Worm (Caenorhabditis elegans) whole organism, L4 larva: Measurements from ENCODE around the gene tag-89.

Source experiments
- F26F4.8 ChIP-seq: fragments of 200-800 bp; sonication (Bioruptor generic); conservative IDR thresholded peaks from 2 replicates; pipeline ENCODE4 v1.3.6; 2022; ENCODE audit warnings: missing genetic modification characterization, missing compliant biosample characterization
- F37D6.2 ChIP-seq: sonication (generic microtip); optimal IDR thresholded peaks from 2 replicates; lab custom pipeline; 2016; ENCODE audit warnings: mild to moderate bottlenecking, missing genetic modification characterization, missing compliant biosample characterization
- F44E2.7 ChIP-seq: fragments of 200-800 bp; sonication (Bioruptor generic); IDR thresholded peaks from 2 replicates; pipeline ENCODE4 v2.1.2; 2022; ENCODE audit warnings: missing genetic modification characterization, missing compliant biosample characterization
- Y48G9A.11 ChIP-seq: fragments of 200-800 bp; sonication (Bioruptor generic); IDR thresholded peaks from 2 replicates; pipeline ENCODE4 v1.3.6; 2022; ENCODE audit warnings: missing genetic modification reagents, missing genetic modification characterization, missing compliant biosample characterization
- Y5F2A.4 ChIP-seq: fragments of 200-800 bp; sonication (Bioruptor generic); optimal IDR thresholded peaks from 2 replicates; lab custom pipeline; 2018; ENCODE audit warnings: mild to moderate bottlenecking, missing genetic modification characterization, missing compliant biosample characterization
- Y75B8A.6 ChIP-seq: fragments of 200-800 bp; sonication (Bioruptor generic); IDR thresholded peaks from 2 replicates; pipeline ENCODE4 v1.3.6; 2022; ENCODE audit warnings: missing genetic modification reagents, missing genetic modification characterization, missing compliant biosample characterization
- aha-1 ChIP-seq: fragments of 150-350 bp; peaks from one replicate; lab custom pipeline; 2014; ENCODE audit warnings: missing biosample characterization, missing genetic modification characterization
- ama-1 ChIP-seq: fragments of 150-350 bp; optimal IDR thresholded peaks from 2 replicates; lab custom pipeline; 2014; ENCODE audit warnings: inconsistent platforms, mixed read lengths
- ceh-28 ChIP-seq: fragments of 150-350 bp; optimal IDR thresholded peaks from 2 replicates; lab custom pipeline; 2014; ENCODE audit warnings: missing biosample characterization, missing genetic modification reagents, missing genetic modification characterization
- ceh-32 ChIP-seq: sonication (generic microtip); optimal IDR thresholded peaks from 2 replicates; lab custom pipeline; 2016; ENCODE audit warnings: mild to moderate bottlenecking, missing genetic modification characterization, missing compliant biosample characterization; ENCODE audit not compliant: poor library complexity
- ceh-62 ChIP-seq: sonication (generic microtip); optimal IDR thresholded peaks from 2 replicates; lab custom pipeline; 2017; ENCODE audit warnings: missing biosample characterization, missing genetic modification characterization
- cey-2 ChIP-seq: sonication (generic microtip); optimal IDR thresholded peaks from 3 replicates; lab custom pipeline; 2017; ENCODE audit warnings: missing genetic modification characterization, mild to moderate bottlenecking, missing compliant biosample characterization, antibody characterized with exemption, borderline replicate concordance; ENCODE audit not compliant: insufficient read depth
- daf-16 ChIP-seq, 3 experiments: sonication (generic microtip); optimal IDR thresholded peaks; 2 replicates each; lab custom pipeline; 2016 to 2017; ENCODE audit warnings: missing genetic modification characterization in 3 of 3, missing genetic modification reagents in 3 of 3, mild to moderate bottlenecking in 2 of 3, missing compliant biosample characterization in 2 of 3, missing biosample characterization in 1 of 3, moderate library complexity in 1 of 3
- daf-8 ChIP-seq: fragments of 200-800 bp; sonication (Bioruptor generic); IDR thresholded peaks from 2 replicates; pipeline ENCODE4 v1.3.6; 2022; ENCODE audit warnings: missing genetic modification characterization, missing compliant biosample characterization
- dmd-6 ChIP-seq: fragments of 200-800 bp; sonication (Bioruptor generic); IDR thresholded peaks from 2 replicates; pipeline ENCODE4 v1.3.6; 2022; ENCODE audit warnings: missing genetic modification reagents, missing genetic modification characterization, missing compliant biosample characterization
- dmd-9 ChIP-seq: fragments of 200-800 bp; sonication (Bioruptor generic); IDR thresholded peaks from 2 replicates; pipeline ENCODE4 v1.3.6; 2022; ENCODE audit warnings: missing genetic modification reagents, missing genetic modification characterization, missing compliant biosample characterization
- dpl-1 ChIP-seq: fragments of 150-350 bp; optimal IDR thresholded peaks from 2 replicates; lab custom pipeline; 2014; ENCODE audit warnings: missing biosample characterization, missing genetic modification reagents, missing genetic modification characterization
- duxl-1 ChIP-seq: sonication (generic microtip); optimal IDR thresholded peaks from 2 replicates; lab custom pipeline; 2016; ENCODE audit warnings: mild to moderate bottlenecking, missing genetic modification characterization, moderate library complexity, missing compliant biosample characterization; ENCODE audit not compliant: poor library complexity
- dve-1 ChIP-seq: sonication (generic microtip); optimal IDR thresholded peaks from 2 replicates; lab custom pipeline; 2017; ENCODE audit warnings: antibody characterized with exemption, mild to moderate bottlenecking, missing genetic modification characterization, missing compliant biosample characterization; ENCODE audit not compliant: insufficient read depth
- egl-43 ChIP-seq: fragments of 200-800 bp; sonication (Bioruptor generic); IDR thresholded peaks from 2 replicates; pipeline ENCODE4 v1.3.6; 2022; ENCODE audit warnings: missing genetic modification reagents, missing genetic modification characterization, missing compliant biosample characterization
- fkh-10 ChIP-seq: fragments of 150-350 bp; optimal IDR thresholded peaks from 2 replicates; lab custom pipeline; 2014; ENCODE audit warnings: missing biosample characterization, missing genetic modification reagents, missing genetic modification characterization
- fos-1 ChIP-seq: fragments of 150-350 bp; optimal IDR thresholded peaks from 2 replicates; lab custom pipeline; 2014; ENCODE audit warnings: missing biosample characterization, missing genetic modification characterization
- gei-8 ChIP-seq: fragments of 200-800 bp; sonication (Bioruptor generic); optimal IDR thresholded peaks from 2 replicates; lab custom pipeline; 2018; ENCODE audit warnings: mild to moderate bottlenecking, missing genetic modification characterization, missing compliant biosample characterization
- hif-1 ChIP-seq, 2 experiments: sonication (generic microtip); optimal IDR thresholded peaks; 2 replicates each; lab custom pipeline; 2016 to 2017; ENCODE audit warnings: missing compliant biosample characterization in 2 of 2, missing genetic modification characterization in 2 of 2, missing genetic modification reagents in 2 of 2, missing genotype in 2 of 2, mild to moderate bottlenecking in 1 of 2
- hlh-30 ChIP-seq: sonication (generic microtip); optimal IDR thresholded peaks from 2 replicates; lab custom pipeline; 2017; ENCODE audit warnings: antibody characterized with exemption, mild to moderate bottlenecking, missing genetic modification characterization, missing compliant biosample characterization; ENCODE audit not compliant: insufficient read depth
- lim-7 ChIP-seq: fragments of 200-800 bp; sonication (Bioruptor generic); IDR thresholded peaks from 2 replicates; pipeline ENCODE4 v1.3.6; 2022; ENCODE audit warnings: missing genetic modification characterization, missing compliant biosample characterization
- lin-29 ChIP-seq: fragments of 200-800 bp; sonication (Bioruptor generic); IDR thresholded peaks from 2 replicates; pipeline ENCODE4 v1.3.6; 2022; ENCODE audit warnings: missing genetic modification reagents, missing genetic modification characterization, missing compliant biosample characterization
- lsy-2 ChIP-seq, 2 experiments: fragments of 150-350 bp in 1 of 2; sonication (generic microtip) in 1 of 2; optimal IDR thresholded peaks; 2 replicates each; lab custom pipeline; 2014 to 2017; ENCODE audit warnings: missing biosample characterization in 2 of 2, missing genetic modification characterization in 2 of 2
- madf-5 ChIP-seq, 2 experiments: fragments of 200-800 bp; sonication (Bioruptor generic); IDR thresholded peaks; 2 replicates each; pipeline ENCODE4 v1.3.6; 2022; ENCODE audit warnings: missing compliant biosample characterization in 2 of 2, missing genetic modification characterization in 2 of 2
- madf-9 ChIP-seq: fragments of 200-800 bp; sonication (Bioruptor generic); conservative IDR thresholded peaks from 2 replicates; pipeline ENCODE4 v1.3.6; 2022; ENCODE audit warnings: missing genetic modification reagents, missing genetic modification characterization, missing compliant biosample characterization
- mxl-2 ChIP-seq: fragments of 200-800 bp; sonication (Bioruptor generic); conservative IDR thresholded peaks from 2 replicates; pipeline ENCODE4 v1.3.6; 2022; ENCODE audit warnings: missing genetic modification reagents, missing genetic modification characterization, missing compliant biosample characterization
- nhr-10 ChIP-seq: fragments of 150-350 bp; optimal IDR thresholded peaks from 2 replicates; lab custom pipeline; 2014; ENCODE audit warnings: missing biosample characterization, missing genetic modification characterization
- nhr-237 ChIP-seq: sonication (generic microtip); optimal IDR thresholded peaks from 2 replicates; lab custom pipeline; 2017; ENCODE audit warnings: missing biosample characterization, missing genetic modification characterization
- nhr-41 ChIP-seq: fragments of 200-800 bp; sonication (Bioruptor generic); IDR thresholded peaks from 2 replicates; pipeline ENCODE4 v1.3.6; 2022; ENCODE audit warnings: missing genetic modification reagents, missing genetic modification characterization, missing compliant biosample characterization
- nhr-6 ChIP-seq: fragments of 150-350 bp; optimal IDR thresholded peaks from 2 replicates; lab custom pipeline; 2014; ENCODE audit warnings: missing biosample characterization, missing genetic modification characterization
- nhr-76 ChIP-seq: fragments of 150-350 bp; optimal IDR thresholded peaks from 2 replicates; lab custom pipeline; 2014; ENCODE audit warnings: missing biosample characterization, missing genetic modification characterization
- php-3 ChIP-seq: fragments of 200-800 bp; sonication (Bioruptor generic); IDR thresholded peaks from 2 replicates; pipeline ENCODE4 v1.3.6; 2022; ENCODE audit warnings: missing genetic modification reagents, missing genetic modification characterization, missing compliant biosample characterization
- saeg-2 ChIP-seq: fragments of 200-800 bp; sonication (Bioruptor generic); IDR thresholded peaks from 2 replicates; pipeline ENCODE4 v1.3.6; 2022; ENCODE audit warnings: missing genetic modification reagents, missing genetic modification characterization, missing compliant biosample characterization
- sdz-12 ChIP-seq: fragments of 200-800 bp; sonication (Bioruptor generic); optimal IDR thresholded peaks from 2 replicates; lab custom pipeline; 2018; ENCODE audit warnings: mild to moderate bottlenecking, missing genetic modification characterization, missing compliant biosample characterization
- spr-1 ChIP-seq: sonication (generic microtip); optimal IDR thresholded peaks from 2 replicates; lab custom pipeline; 2016; ENCODE audit warnings: mild to moderate bottlenecking, missing genetic modification characterization, missing compliant biosample characterization
- spr-3 ChIP-seq: fragments of 200-800 bp; sonication (Bioruptor generic); optimal IDR thresholded peaks from 2 replicates; lab custom pipeline; 2018; ENCODE audit warnings: mild to moderate bottlenecking, missing genetic modification characterization, missing compliant biosample characterization
- tag-97 ChIP-seq: fragments of 200-800 bp; sonication (Bioruptor generic); IDR thresholded peaks from 2 replicates; pipeline ENCODE4 v1.3.6; 2022; ENCODE audit warnings: missing genetic modification characterization, missing compliant biosample characterization
- tra-1 ChIP-seq: fragments of 200-800 bp; sonication (Bioruptor generic); IDR thresholded peaks from 2 replicates; pipeline ENCODE4 v1.3.6; 2022; ENCODE audit warnings: missing genetic modification reagents, missing genetic modification characterization, missing compliant biosample characterization
- unc-130 ChIP-seq: sonication (generic microtip); optimal IDR thresholded peaks from 2 replicates; lab custom pipeline; 2016; ENCODE audit warnings: missing genetic modification reagents, missing genetic modification characterization, missing compliant biosample characterization
- unc-39 ChIP-seq: sonication (generic microtip); optimal IDR thresholded peaks from 2 replicates; lab custom pipeline; 2017; ENCODE audit warnings: missing biosample characterization, missing genetic modification characterization
- zfp-2 ChIP-seq: sonication (generic microtip); optimal IDR thresholded peaks from 2 replicates; lab custom pipeline; 2016; ENCODE audit warnings: mild to moderate bottlenecking, missing genetic modification characterization, missing compliant biosample characterization
- zip-11 ChIP-seq: fragments of 200-800 bp; sonication (Bioruptor generic); IDR thresholded peaks from 2 replicates; pipeline ENCODE4 v1.3.6; 2022; ENCODE audit warnings: missing genetic modification characterization, missing compliant biosample characterization
- ztf-11 ChIP-seq: fragments of 150-350 bp; optimal IDR thresholded peaks from 2 replicates; lab custom pipeline; 2014; ENCODE audit warnings: missing biosample characterization, missing genetic modification characterization

The tag-89 gene

ce11 chrIV:11434575-11434974 is 40.2 kb downstream of the tag-89 start (continued):
- TF ChIP-seq lim-7 (GFP tag; lab: Robert Waterston, UW) (no peak), duxl-1 (tag; lab: Kevin White, UChicago) (no peak), mxl-2 (GFP tag; lab: Robert Waterston, UW) (no peak), dmd-6 (peak; percentile 50; the same call in 1 of the 2 replicates), nhr-10 (no peak), aha-1 (tag; lab: Kevin White, UChicago) (peak; percentile 21), spr-1 (tag; lab: Kevin White, UChicago) (no peak), spr-3 (GFP tag; lab: Kevin White, UChicago) (no peak), hlh-30 (tag; lab: Kevin White, UChicago) (no peak), madf-5 (GFP tag; IDR thresholded peaks at IDR 0.05; lab: Robert Waterston, UW) (no peak), gei-8 (GFP tag; lab: Kevin White, UChicago) (no peak), dve-1 (peak; percentile 62), saeg-2 (no peak), unc-39 (tag; lab: Kevin White, UChicago) (no peak), madf-9 (GFP tag; lab: Robert Waterston, UW) (no peak), fkh-10 (GFP tag; lab: Kevin White, UChicago) (no peak), fos-1 (no peak), Y5F2A.4 (GFP tag; lab: Kevin White, UChicago) (no peak), ceh-32 (tag; lab: Kevin White, UChicago) (no peak), F44E2.7 (GFP tag; lab: Robert Waterston, UW) (no peak), ceh-62 (tag; lab: Kevin White, UChicago) (no peak), ama-1 (no peak), lsy-2 (tag; optimal IDR thresholded peaks at IDR 0.05; lab: Kevin White, UChicago) (no peak), F26F4.8 (GFP tag; lab: Robert Waterston, UW) (no peak), nhr-41 (GFP tag; lab: Robert Waterston, UW) (no peak), egl-43 (no peak), dmd-9 (no peak), ztf-11 (tag; lab: Kevin White, UChicago) (no peak), sdz-12 (no peak), daf-16 (GFP tag; optimal IDR thresholded peaks at IDR 0.05; lab: Kevin White, UChicago) (no peak), daf-16 (tag; optimal IDR thresholded peaks at IDR 0.05; lab: Kevin White, UChicago) (peak; percentile 61), daf-8 (GFP tag; lab: Robert Waterston, UW) (no peak), dpl-1 (GFP tag; lab: Kevin White, UChicago) (no peak)

DNA sequence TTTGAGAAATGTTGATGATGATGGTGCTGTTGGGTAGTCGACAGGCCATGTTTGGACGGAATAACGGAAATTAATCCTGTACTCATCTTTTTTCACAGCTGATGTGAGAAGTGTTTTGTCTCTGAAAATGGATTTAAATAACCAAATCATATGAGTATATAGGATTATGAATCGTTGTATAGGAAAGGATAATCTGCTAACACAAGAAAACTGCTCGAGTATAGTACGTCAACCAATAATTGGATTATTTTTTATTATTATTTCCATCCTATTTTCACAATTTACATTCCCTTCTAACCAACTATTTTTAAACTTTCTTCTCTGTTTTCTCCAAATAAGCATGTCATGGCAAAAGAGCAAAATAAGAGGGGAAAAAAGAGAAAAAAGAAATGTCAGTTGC is 41.4 kb downstream of the tag-89 start:
- TF ChIP-seq daf-16 (GFP tag; optimal IDR thresholded peaks at IDR 0.05; lab: Kevin White, UChicago) (no peak), daf-16 (tag; optimal IDR thresholded peaks at IDR 0.05; lab: Kevin White, UChicago) (no peak), nhr-76 (tag; lab: Kevin White, UChicago) (no peak), Y75B8A.6 (GFP tag; lab: Robert Waterston, UW) (no peak), lsy-2 (tag; optimal IDR thresholded peaks at IDR 0.05; lab: Kevin White, UChicago) (no peak), saeg-2 (no peak), ceh-28 (tag; lab: Kevin White, UChicago) (no peak), dve-1 (no peak), Y48G9A.11 (GFP tag; lab: Robert Waterston, UW) (no peak), unc-130 (GFP tag; lab: Kevin White, UChicago) (no peak), nhr-41 (GFP tag; lab: Robert Waterston, UW) (no peak), dpl-1 (GFP tag; lab: Kevin White, UChicago) (no peak), dmd-9 (no peak), tag-97 (no peak), madf-5 (GFP tag; IDR thresholded peaks at IDR 0.05; lab: Robert Waterston, UW) (no peak), gei-8 (GFP tag; lab: Kevin White, UChicago) (no peak), nhr-10 (no peak)

ce11 chrIV:11438255-11438654 is 43.9 kb downstream of the tag-89 start:
- TF ChIP-seq Y48G9A.11 (GFP tag; lab: Robert Waterston, UW) (no peak), nhr-237 (tag; lab: Kevin White, UChicago) (no peak), F37D6.2 (no peak), ceh-32 (tag; lab: Kevin White, UChicago) (no peak), nhr-10 (no peak), ama-1 (peak; percentile 22), zfp-2 (tag; lab: Kevin White, UChicago) (no peak), tra-1 (GFP tag; lab: Robert Waterston, UW) (no peak), php-3 (no peak), cey-2 (tag; lab: Kevin White, UChicago) (no peak), dmd-6 (peak; percentile 44; the same call in 1 of the 2 replicates), hif-1 (tag; optimal IDR thresholded peaks at IDR 0.05; lab: Kevin White, UChicago) (no peak), zip-11 (GFP tag; lab: Robert Waterston, UW) (no peak), lin-29 (GFP tag; lab: Robert Waterston, UW) (no peak), nhr-6 (tag; lab: Kevin White, UChicago) (no peak)
